Fruit fly (Drosophila melanogaster) whole organism, prepupa: Measurements from ENCODE around the gene CG15498.

Experiments used
- Blimp-1 ChIP-seq: fragments of 200-800 bp; sonication (Bioruptor generic); optimal IDR thresholded peaks from 3 replicates; lab custom pipeline; 2017; ENCODE audit warnings: missing biosample characterization, missing genetic modification characterization, mild to moderate bottlenecking, moderate library complexity, missing genetic modification reagents
- CG10631 ChIP-seq: fragments of 200-800 bp; sonication (Bioruptor generic); optimal IDR thresholded peaks from 2 replicates; lab custom pipeline; 2016; ENCODE audit warnings: missing biosample characterization, missing genetic modification characterization
- CG10669 ChIP-seq: fragments of 200-800 bp; sonication (Bioruptor generic); optimal IDR thresholded peaks from 3 replicates; lab custom pipeline; 2018; ENCODE audit warnings: missing biosample characterization, mild to moderate bottlenecking, missing genetic modification characterization, moderate library complexity
- CG11294 ChIP-seq: fragments of 200-800 bp; sonication (Bioruptor generic); IDR thresholded peaks from 2 replicates; pipeline ENCODE4 v1.3.6; 2022; ENCODE audit warnings: missing biosample characterization, missing genetic modification characterization
- CG11762 ChIP-seq: fragments of 200-800 bp; sonication (Bioruptor generic); optimal IDR thresholded peaks from 3 replicates; lab custom pipeline; 2016; ENCODE audit warnings: missing biosample characterization, missing genetic modification characterization; ENCODE audit not compliant: insufficient read depth
- CG11902 ChIP-seq: fragments of 200-800 bp; sonication (Bioruptor generic); optimal IDR thresholded peaks from 3 replicates; lab custom pipeline; 2016; ENCODE audit warnings: missing biosample characterization, missing genetic modification characterization
- CG15336 ChIP-seq: fragments of 200-800 bp; sonication (Bioruptor generic); IDR thresholded peaks from 2 replicates; pipeline ENCODE4 v1.3.6; 2022; ENCODE audit warnings: missing biosample characterization, missing genetic modification characterization
- CG1621 ChIP-seq: fragments of 200-800 bp; sonication (Bioruptor generic); optimal IDR thresholded peaks from 3 replicates; lab custom pipeline; 2018; ENCODE audit warnings: missing biosample characterization, mild to moderate bottlenecking, missing genetic modification characterization
- CG16779 ChIP-seq: fragments of 200-800 bp; sonication (Bioruptor generic); optimal IDR thresholded peaks from 3 replicates; lab custom pipeline; 2017; ENCODE audit warnings: missing biosample characterization, mild to moderate bottlenecking, missing genetic modification characterization
- CG3032 ChIP-seq: fragments of 200-800 bp; optimal IDR thresholded peaks from 2 replicates; lab custom pipeline; 2019; ENCODE audit warnings: missing biosample characterization, mild to moderate bottlenecking, missing genetic modification characterization, moderate library complexity
- CG31627 ChIP-seq: fragments of 200-800 bp; sonication (Bioruptor generic); optimal IDR thresholded peaks from 3 replicates; lab custom pipeline; 2016; ENCODE audit warnings: missing biosample characterization, missing genetic modification characterization
- CG32006 ChIP-seq: fragments of 200-800 bp; sonication (Bioruptor generic); optimal IDR thresholded peaks from 3 replicates; lab custom pipeline; 2017; ENCODE audit warnings: missing biosample characterization, mild to moderate bottlenecking, missing genetic modification characterization
- CG34406 ChIP-seq: fragments of 200-800 bp; sonication (Bioruptor generic); optimal IDR thresholded peaks from 3 replicates; lab custom pipeline; 2016; ENCODE audit warnings: missing biosample characterization, missing genetic modification characterization
- CG6163 ChIP-seq: fragments of 200-800 bp; sonication (Bioruptor generic); IDR thresholded peaks from 3 replicates; pipeline ENCODE4 v1.3.6; 2022; ENCODE audit warnings: missing biosample characterization, missing genetic modification characterization
- CG6276 ChIP-seq: fragments of 200-800 bp; sonication (Bioruptor generic); optimal IDR thresholded peaks from 2 replicates; lab custom pipeline; 2017; ENCODE audit warnings: missing biosample characterization, mild to moderate bottlenecking, missing genetic modification characterization
- CG6792 ChIP-seq: fragments of 200-800 bp; sonication (Bioruptor generic); optimal IDR thresholded peaks from 3 replicates; lab custom pipeline; 2016; ENCODE audit warnings: missing biosample characterization, missing genetic modification characterization
- CG6808 ChIP-seq: fragments of 200-800 bp; sonication (Bioruptor generic); optimal IDR thresholded peaks from 3 replicates; lab custom pipeline; 2017; ENCODE audit warnings: missing biosample characterization, missing genetic modification characterization, mild to moderate bottlenecking, moderate library complexity, missing genetic modification reagents
- CG6854 ChIP-seq: fragments of 200-800 bp; sonication (Bioruptor generic); optimal IDR thresholded peaks from 2 replicates; lab custom pipeline; 2017; ENCODE audit warnings: missing biosample characterization, mild to moderate bottlenecking, missing genetic modification characterization
- CG7368 ChIP-seq: fragments of 200-800 bp; sonication (Bioruptor generic); optimal IDR thresholded peaks from 3 replicates; lab custom pipeline; 2016; ENCODE audit warnings: missing biosample characterization, missing genetic modification characterization
- CG8119 ChIP-seq: fragments of 200-800 bp; sonication (Bioruptor generic); IDR thresholded peaks from 3 replicates; pipeline ENCODE4 v1.3.6; 2022; ENCODE audit warnings: missing biosample characterization, missing genetic modification characterization
- CG9139 ChIP-seq: fragments of 200-800 bp; sonication (Bioruptor generic); optimal IDR thresholded peaks from 3 replicates; lab custom pipeline; 2017; ENCODE audit warnings: missing biosample characterization, mild to moderate bottlenecking, missing genetic modification characterization
- Eip78C ChIP-seq: fragments of 200-800 bp; sonication (Bioruptor generic); peaks from one replicate; lab custom pipeline; 2016; ENCODE audit warnings: missing biosample characterization, missing genetic modification characterization
- Ets96B ChIP-seq: fragments of 200-800 bp; optimal IDR thresholded peaks from 2 replicates; lab custom pipeline; 2019; ENCODE audit warnings: missing biosample characterization, mild to moderate bottlenecking, missing genetic modification characterization, moderate library complexity
- Lpt ChIP-seq: fragments of 200-800 bp; sonication (Bioruptor generic); optimal IDR thresholded peaks from 3 replicates; lab custom pipeline; 2016; ENCODE audit warnings: missing biosample characterization, missing genetic modification characterization
- Met ChIP-seq: fragments of 200-800 bp; sonication (Bioruptor generic); optimal IDR thresholded peaks from 3 replicates; lab custom pipeline; 2016; ENCODE audit warnings: missing biosample characterization, missing genetic modification characterization
- Sox15 ChIP-seq: fragments of 200-800 bp; sonication (Bioruptor generic); optimal IDR thresholded peaks from 3 replicates; lab custom pipeline; 2016; ENCODE audit warnings: missing biosample characterization, missing genetic modification characterization
- acj6 ChIP-seq: fragments of 200-800 bp; sonication (Bioruptor generic); optimal IDR thresholded peaks from 3 replicates; lab custom pipeline; 2016; ENCODE audit warnings: missing biosample characterization, missing genetic modification characterization
- cyc ChIP-seq: fragments of 200-800 bp; sonication (Bioruptor generic); optimal IDR thresholded peaks from 3 replicates; lab custom pipeline; 2016; ENCODE audit warnings: missing biosample characterization, missing genetic modification characterization
- dsx ChIP-seq: fragments of 200-800 bp; optimal IDR thresholded peaks from 3 replicates; lab custom pipeline; 2019; ENCODE audit warnings: missing biosample characterization, mild to moderate bottlenecking, missing genetic modification characterization, moderate library complexity; ENCODE audit not compliant: poor library complexity, severe bottlenecking
- eg ChIP-seq: fragments of 200-800 bp; sonication (Bioruptor generic); IDR thresholded peaks from 3 replicates; pipeline ENCODE4 v1.3.6; 2022; ENCODE audit warnings: missing biosample characterization, missing genetic modification characterization
- fd85E ChIP-seq: fragments of 200-800 bp; sonication (Bioruptor generic); optimal IDR thresholded peaks from 3 replicates; lab custom pipeline; 2016; ENCODE audit warnings: missing biosample characterization, missing genetic modification characterization
- fkh ChIP-seq: fragments of 200-800 bp; sonication (Bioruptor generic); optimal IDR thresholded peaks from 3 replicates; lab custom pipeline; 2017; ENCODE audit warnings: missing biosample characterization, mild to moderate bottlenecking, missing genetic modification characterization, moderate library complexity
- pdm3 ChIP-seq: fragments of 200-800 bp; sonication (Bioruptor generic); optimal IDR thresholded peaks from 3 replicates; lab custom pipeline; 2016; ENCODE audit warnings: missing biosample characterization, missing genetic modification characterization
- salr ChIP-seq, 2 experiments: fragments of 200-800 bp; sonication (Bioruptor generic); optimal IDR thresholded peaks; 3 replicates each; lab custom pipeline; 2016 to 2018; ENCODE audit warnings: missing biosample characterization in 2 of 2, missing genetic modification characterization in 2 of 2, mild to moderate bottlenecking in 1 of 2
- spab ChIP-seq: fragments of 200-800 bp; sonication (Bioruptor generic); optimal IDR thresholded peaks from 2 replicates; lab custom pipeline; 2017; ENCODE audit warnings: missing biosample characterization, mild to moderate bottlenecking, missing genetic modification characterization, missing genetic modification reagents
- ss ChIP-seq, 2 experiments: fragments of 200-800 bp; sonication (Bioruptor generic); optimal IDR thresholded peaks; 2 replicates in 1 of 2; 3 replicates in 1 of 2; lab custom pipeline; 2017 to 2018; ENCODE audit warnings: mild to moderate bottlenecking in 2 of 2, missing biosample characterization in 2 of 2, missing genetic modification characterization in 2 of 2, moderate library complexity in 1 of 2

The CG15498 gene

dm6 chr3R:21594417-21594892, 25.5 kb upstream of the CG15498 start (continued):
- TF ChIP-seq CG11902: no peak
- no peak for TF ChIP-seq Met (GFP tag; lab: Kevin White, UChicago)
- peak; percentile 48 for TF ChIP-seq acj6 (GFP tag; lab: Kevin White, UChicago)

- TF ChIP-seq Eip78C (GFP tag; lab: Kevin White, UChicago): peak; percentile 56
- no peak for TF ChIP-seq CG11294 (GFP tag; lab: Robert Waterston, UW)
- no peak for TF ChIP-seq CG15336 (GFP tag; lab: Robert Waterston, UW)
- TF ChIP-seq CG10631 (GFP tag; lab: Kevin White, UChicago): no peak
These were observed 24.9 kb upstream of the CG15498 start for dm6 chr3R:21593735-21594345.

dm6 chr3R:21593079-21593478, 24.1 kb upstream of the CG15498 start:
- no peak for TF ChIP-seq CG6792 (GFP tag; lab: Kevin White, UChicago)
- no peak for TF ChIP-seq CG6163 (GFP tag; lab: Robert Waterston, UW)
- no peak for TF ChIP-seq CG3032 (tag; lab: Kevin White, UChicago)

- TF ChIP-seq Lpt: peak; percentile 5
- no peak for TF ChIP-seq pdm3 (GFP tag; lab: Kevin White, UChicago)
- no peak for TF ChIP-seq CG7368
- peak; percentile 82 for TF ChIP-seq dsx (GFP tag; lab: Kevin White, UChicago)
- TF ChIP-seq CG8119: peak; percentile 29; the same call in 1 of the 3 replicates
- TF ChIP-seq fkh: peak; percentile 44
- peak; percentile 39 for TF ChIP-seq Ets96B
- TF ChIP-seq CG11762 (GFP tag; lab: Kevin White, UChicago): no peak
- peak; percentile 44 for TF ChIP-seq CG9139
- peak; percentile 39; the same call in 1 of the 3 replicates for TF ChIP-seq eg (GFP tag; lab: Robert Waterston, UW)
- TF ChIP-seq CG6808 (GFP tag; lab: Kevin White, UChicago): peak; percentile 58
- TF ChIP-seq CG6163 (GFP tag; lab: Robert Waterston, UW): peak; percentile 50; the same call in 2 of the 3 replicates
- TF ChIP-seq CG11294 (GFP tag; lab: Robert Waterston, UW): peak; percentile 5; the same call in 1 of the 2 replicates
- no peak for TF ChIP-seq CG6792 (GFP tag; lab: Kevin White, UChicago)
- TF ChIP-seq CG1621 (tag; lab: Kevin White, UChicago): peak; percentile 62
- peak; percentile 27 for TF ChIP-seq CG10669 (GFP tag; lab: Kevin White, UChicago)
- no peak for TF ChIP-seq CG34406
- peak; percentile 28 for TF ChIP-seq CG16779 (tag; lab: Kevin White, UChicago)
- TF ChIP-seq CG6854 (GFP tag; lab: Kevin White, UChicago): no peak
- TF ChIP-seq CG31627 (GFP tag; lab: Kevin White, UChicago): no peak
- no peak for TF ChIP-seq Blimp-1 (GFP tag; lab: Kevin White, UChicago)
- peak; percentile 28; the same call in 1 of the 2 replicates for TF ChIP-seq CG15336 (GFP tag; lab: Robert Waterston, UW)
- no peak for TF ChIP-seq fd85E (GFP tag; lab: Kevin White, UChicago)
- peak; percentile 18 for TF ChIP-seq CG6276
- no peak for TF ChIP-seq salr (GFP tag; optimal IDR thresholded peaks at IDR 0.05; lab: Kevin White, UChicago)
- no peak for TF ChIP-seq cyc (GFP tag; lab: Kevin White, UChicago)
- TF ChIP-seq spab (GFP tag; lab: Kevin White, UChicago): peak; percentile 44
- no peak for TF ChIP-seq CG32006 (GFP tag; lab: Kevin White, UChicago)
- TF ChIP-seq ss (GFP tag; optimal IDR thresholded peaks at IDR 0.05; lab: Kevin White, UChicago): peak; percentile 67 to 75
- TF ChIP-seq Sox15 (GFP tag; lab: Kevin White, UChicago): no peak
These were observed 23.0 kb upstream of the CG15498 start for dm6 chr3R:21591962-21592361.
